Fruit fly (Drosophila melanogaster) whole organism, adult: ENCODE data around the gene mtg.

Experiments used
- CG11617 ChIP-seq: fragments of 200-800 bp; sonication (Bioruptor generic); optimal IDR thresholded peaks from 2 replicates; lab custom pipeline; 2017; ENCODE audit warnings: mild to moderate bottlenecking, missing biosample characterization, missing genetic modification reagents, missing genetic modification characterization
- CG12768 ChIP-seq: fragments of 200-800 bp; sonication (Bioruptor generic); optimal IDR thresholded peaks from 2 replicates; lab custom pipeline; 2017; ENCODE audit warnings: missing biosample characterization, missing genetic modification characterization, mild to moderate bottlenecking, moderate library complexity, missing genetic modification reagents
- CG14711 ChIP-seq: fragments of 200-800 bp; sonication (Bioruptor generic); optimal IDR thresholded peaks from 2 replicates; lab custom pipeline; 2018; ENCODE audit warnings: missing biosample characterization, mild to moderate bottlenecking, missing genetic modification characterization, moderate library complexity
- CG1620 ChIP-seq: fragments of 200-800 bp; sonication (Bioruptor generic); optimal IDR thresholded peaks from 2 replicates; lab custom pipeline; 2016; ENCODE audit warnings: missing biosample characterization, missing genetic modification characterization
- CG33017 ChIP-seq: fragments of 200-800 bp; sonication (Bioruptor generic); optimal IDR thresholded peaks from 2 replicates; lab custom pipeline; 2018; ENCODE audit warnings: missing biosample characterization, mild to moderate bottlenecking, missing genetic modification characterization, moderate library complexity
- CG5204 ChIP-seq: fragments of 200-800 bp; sonication (Bioruptor generic); optimal IDR thresholded peaks from 2 replicates; lab custom pipeline; 2016; ENCODE audit warnings: missing biosample characterization, missing genetic modification characterization
- CG7045 ChIP-seq: fragments of 200-800 bp; sonication (Bioruptor generic); optimal IDR thresholded peaks from 2 replicates; lab custom pipeline; 2017; ENCODE audit warnings: missing biosample characterization, mild to moderate bottlenecking, missing genetic modification characterization
- CG7101 ChIP-seq: fragments of 200-800 bp; sonication (Bioruptor generic); optimal IDR thresholded peaks from 2 replicates; lab custom pipeline; 2018; ENCODE audit warnings: missing biosample characterization, mild to moderate bottlenecking, missing genetic modification characterization, moderate library complexity
- Clk ChIP-seq: fragments of 200-800 bp; sonication (Bioruptor generic); optimal IDR thresholded peaks from 2 replicates; lab custom pipeline; 2017; ENCODE audit warnings: missing biosample characterization, missing genetic modification characterization
- Crg-1 ChIP-seq: fragments of 200-800 bp; sonication (Bioruptor generic); optimal IDR thresholded peaks from 2 replicates; lab custom pipeline; 2016; ENCODE audit warnings: missing biosample characterization, missing genetic modification characterization
- Hr96 ChIP-seq: fragments of 200-800 bp; sonication (Bioruptor generic); optimal IDR thresholded peaks from 2 replicates; lab custom pipeline; 2016; ENCODE audit warnings: missing biosample characterization, missing genetic modification characterization
- Mnt ChIP-seq: fragments of 200-800 bp; sonication (Bioruptor generic); optimal IDR thresholded peaks from 2 replicates; lab custom pipeline; 2016; ENCODE audit warnings: missing biosample characterization, mild to moderate bottlenecking, missing genetic modification characterization
- bab1 ChIP-seq: fragments of 200-800 bp; sonication (Bioruptor generic); optimal IDR thresholded peaks from 3 replicates; lab custom pipeline; 2019; ENCODE audit warnings: missing biosample characterization, mild to moderate bottlenecking, missing genetic modification characterization, moderate library complexity
- cic ChIP-seq: fragments of 200-800 bp; sonication (Bioruptor generic); optimal IDR thresholded peaks from 2 replicates; lab custom pipeline; 2017; ENCODE audit warnings: missing biosample characterization, mild to moderate bottlenecking, missing genetic modification characterization, moderate library complexity
- cnc ChIP-seq, 2 experiments: fragments of >200 bp; optimal IDR thresholded peaks; 2 replicates each; lab custom pipeline; 2017
- kay ChIP-seq: fragments of 200-800 bp; sonication (Bioruptor generic); peaks from one replicate; lab custom pipeline; 2016; ENCODE audit warnings: missing biosample characterization, missing genetic modification characterization, borderline replicate concordance
- ovo ChIP-seq: fragments of 200-800 bp; sonication (Bioruptor generic); optimal IDR thresholded peaks from 2 replicates; lab custom pipeline; 2016; ENCODE audit warnings: missing biosample characterization, missing genetic modification characterization
- pad ChIP-seq: fragments of 200-800 bp; sonication (Bioruptor generic); optimal IDR thresholded peaks from 3 replicates; lab custom pipeline; 2017; ENCODE audit warnings: missing biosample characterization, missing genetic modification characterization, mild to moderate bottlenecking, moderate library complexity, missing genetic modification reagents
- tj ChIP-seq: fragments of 200-800 bp; sonication (Bioruptor generic); optimal IDR thresholded peaks from 3 replicates; lab custom pipeline; 2017; ENCODE audit warnings: missing biosample characterization, mild to moderate bottlenecking, missing genetic modification characterization, moderate library complexity
- toe ChIP-seq: fragments of 200-800 bp; sonication (Bioruptor generic); optimal IDR thresholded peaks from 2 replicates; lab custom pipeline; 2016; ENCODE audit warnings: missing biosample characterization, missing genetic modification characterization

The mtg gene

DNA sequence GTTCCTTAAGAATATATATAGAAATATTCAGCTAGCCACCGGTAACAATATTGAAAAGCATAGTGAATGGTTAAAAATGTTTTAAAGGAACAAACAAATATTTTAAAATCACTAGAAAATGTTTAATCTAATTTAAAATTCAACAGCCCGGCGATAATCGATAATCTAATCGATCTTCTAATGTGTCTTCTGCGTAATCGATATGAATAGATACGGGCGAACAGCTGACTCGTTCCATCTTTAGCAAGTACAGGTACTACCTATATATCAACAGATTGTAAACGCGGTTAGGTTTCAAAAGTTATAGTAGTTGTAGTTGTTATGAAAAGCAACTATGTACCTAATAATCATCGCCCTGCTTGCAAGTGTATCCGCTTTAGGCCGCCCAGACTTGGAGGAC lies 32.6 kb upstream of the mtg start, which contains the start of gene CG7800:
Gene CG7800, plus strand, starts transcription at position 231 of the 400 bp plus-strand sequence.
- TF ChIP-seq CG33017 (tag; lab: Kevin White, UChicago), result no peak
- TF ChIP-seq CG7101, result no peak
- TF ChIP-seq kay (GFP tag; lab: Kevin White, UChicago), result no peak
- no peak for TF ChIP-seq Mnt
- TF ChIP-seq Crg-1 (GFP tag; lab: Kevin White, UChicago), result no peak
- TF ChIP-seq CG12768 (GFP tag; lab: Kevin White, UChicago), result no peak
- TF ChIP-seq tj (GFP tag; lab: Kevin White, UChicago), result no peak
- no peak for TF ChIP-seq cic (GFP tag; lab: Kevin White, UChicago)
- no peak for TF ChIP-seq Clk (GFP tag; lab: Kevin White, UChicago)
- no peak for TF ChIP-seq CG1620
- TF ChIP-seq CG14711 (tag; lab: Kevin White, UChicago), result no peak
- TF ChIP-seq CG11617 (GFP tag; lab: Kevin White, UChicago), result no peak
- no peak for TF ChIP-seq toe (GFP tag; lab: Kevin White, UChicago)
- TF ChIP-seq ovo, result no peak
- TF ChIP-seq CG5204, result no peak
- TF ChIP-seq bab1 (GFP tag; lab: Kevin White, UChicago), result no peak

dm6 chr3R:8219891-8220290 lies 30.4 kb upstream of the mtg start, which contains the start of gene CG18249:
Gene CG18249, plus strand, starts transcription at chr3R:8220146.
- TF ChIP-seq pad, result peak; percentile 4
- TF ChIP-seq cic (GFP tag; lab: Kevin White, UChicago), result peak; percentile 85
- no peak for TF ChIP-seq CG11617 (GFP tag; lab: Kevin White, UChicago)
- no peak for TF ChIP-seq Hr96

dm6 chr3R:8223074-8223597 lies 27.2 kb upstream of the mtg start:
- TF ChIP-seq tj (GFP tag; lab: Kevin White, UChicago), result no peak
- no peak for TF ChIP-seq CG11617 (GFP tag; lab: Kevin White, UChicago)
- TF ChIP-seq CG14711 (tag; lab: Kevin White, UChicago), result no peak
- no peak for TF ChIP-seq CG33017 (tag; lab: Kevin White, UChicago)
- TF ChIP-seq ovo, result no peak
- no peak for TF ChIP-seq cnc (optimal IDR thresholded peaks at IDR 0.05; lab: Kevin White, UChicago)
- TF ChIP-seq CG1620, result no peak
- TF ChIP-seq Hr96, result no peak
- no peak for TF ChIP-seq CG7045 (GFP tag; lab: Kevin White, UChicago)

DNA sequence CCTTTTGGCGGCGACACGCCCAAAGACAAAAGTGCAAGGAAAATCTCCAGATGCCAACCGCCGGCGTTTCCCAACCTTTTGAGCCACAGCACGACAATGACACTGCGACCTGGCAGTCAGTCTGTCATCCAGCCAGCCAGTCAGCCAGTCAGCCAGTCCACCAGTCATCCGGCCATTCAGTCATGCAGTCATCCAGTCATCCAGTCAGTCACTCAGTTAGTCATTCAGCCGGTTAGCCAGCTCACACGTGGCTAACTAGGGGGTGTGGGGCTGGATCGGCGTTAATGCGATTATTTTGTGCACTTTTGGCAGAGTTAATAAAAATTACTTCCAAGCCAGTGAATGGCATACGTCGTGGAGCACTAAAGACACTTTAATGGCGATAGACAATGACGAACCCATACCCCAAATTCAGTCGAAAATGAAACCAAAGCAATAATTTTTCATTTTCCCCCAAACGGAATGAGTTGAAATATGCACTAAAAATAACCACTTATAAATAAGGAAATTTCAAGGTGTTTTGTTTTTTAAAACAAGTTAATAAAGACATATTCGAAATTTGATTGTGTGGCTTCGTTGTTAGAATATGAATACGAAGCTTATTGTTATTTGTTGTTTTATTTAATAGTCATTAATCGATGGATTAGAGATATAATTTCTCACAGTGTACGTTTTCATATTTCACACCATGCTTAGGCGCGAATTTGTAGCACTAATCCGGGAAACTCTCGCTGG lies 25.4 kb upstream of the mtg start:
- no peak for TF ChIP-seq toe (GFP tag; lab: Kevin White, UChicago)
- no peak for TF ChIP-seq cnc (optimal IDR thresholded peaks at IDR 0.05; lab: Kevin White, UChicago)
- no peak for TF ChIP-seq CG33017 (tag; lab: Kevin White, UChicago)
- no peak for TF ChIP-seq CG14711 (tag; lab: Kevin White, UChicago)

dm6 chr3R:8225461-8225971 lies 24.8 kb upstream of the mtg start:
- TF ChIP-seq Hr96 (no peak), CG12768 (GFP tag; lab: Kevin White, UChicago) (no peak), toe (GFP tag; lab: Kevin White, UChicago) (no peak), Clk (GFP tag; lab: Kevin White, UChicago) (no peak), kay (GFP tag; lab: Kevin White, UChicago) (no peak), bab1 (GFP tag; lab: Kevin White, UChicago) (no peak), CG1620 (no peak), CG7101 (no peak)

DNA sequence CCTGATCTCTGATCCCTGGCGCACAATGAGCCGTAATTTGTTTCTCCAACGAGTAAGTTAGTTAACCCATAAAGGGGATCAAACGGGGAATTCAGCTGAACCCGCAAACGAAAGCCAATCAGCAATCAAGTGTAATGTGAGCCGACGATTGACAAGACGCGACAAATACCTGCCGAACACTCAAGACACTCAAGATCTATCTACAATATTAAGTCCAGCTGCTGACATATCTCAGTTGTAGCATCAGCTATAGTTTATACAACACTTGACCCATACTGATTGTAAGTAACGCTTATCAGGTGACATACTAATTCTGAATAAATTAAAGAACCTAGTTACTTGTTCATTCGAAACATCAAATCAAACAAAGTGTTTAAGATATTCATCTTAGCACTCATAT lies 23.0 kb upstream of the mtg start:
- no peak for TF ChIP-seq cic (GFP tag; lab: Kevin White, UChicago)
- no peak for TF ChIP-seq CG7045 (GFP tag; lab: Kevin White, UChicago)
- no peak for TF ChIP-seq ovo
- TF ChIP-seq kay (GFP tag; lab: Kevin White, UChicago), result no peak
- no peak for TF ChIP-seq cnc (optimal IDR thresholded peaks at IDR 0.05; lab: Kevin White, UChicago)
- TF ChIP-seq Hr96, result no peak
- TF ChIP-seq bab1 (GFP tag; lab: Kevin White, UChicago), result no peak

DNA sequence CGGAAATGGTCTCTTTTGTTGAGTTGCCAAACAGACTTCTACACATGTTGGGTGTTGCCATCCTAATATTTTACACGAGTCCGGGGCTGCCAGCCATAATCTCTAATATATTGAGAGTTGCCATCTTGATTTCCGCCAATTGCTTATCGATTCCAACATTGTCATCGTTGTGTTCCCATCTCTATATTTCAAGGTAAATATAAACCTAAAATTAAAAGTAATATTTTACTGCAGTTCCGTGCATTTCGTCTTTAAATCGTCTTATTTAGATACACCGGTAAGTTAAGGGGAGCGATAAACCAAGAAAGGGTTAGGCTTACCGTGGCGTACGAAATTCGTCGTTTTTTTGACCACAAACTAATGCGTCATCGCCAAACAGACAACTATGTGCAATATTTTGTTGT lies 16.9 kb upstream of the mtg start, which contains the start of gene PolI:
Gene PolI, plus strand, starts transcription at position 138 of the 404 bp plus-strand sequence.
- TF ChIP-seq Crg-1 (GFP tag; lab: Kevin White, UChicago), result no peak
- TF ChIP-seq cic (GFP tag; lab: Kevin White, UChicago), result no peak
- TF ChIP-seq CG7101, result peak; percentile 9
- TF ChIP-seq cnc (optimal IDR thresholded peaks at IDR 0.05; lab: Kevin White, UChicago), result no peak
- TF ChIP-seq Mnt, result peak; percentile 48
- TF ChIP-seq bab1 (GFP tag; lab: Kevin White, UChicago), result peak; percentile 33
- TF ChIP-seq Hr96, result peak; percentile 9
- peak; percentile 48 for TF ChIP-seq CG1620
- TF ChIP-seq CG5204, result peak; percentile 12
- peak; percentile 56 for TF ChIP-seq toe (GFP tag; lab: Kevin White, UChicago)
- peak; percentile 16 for TF ChIP-seq ovo
- TF ChIP-seq CG11617 (GFP tag; lab: Kevin White, UChicago), result no peak
- peak; percentile 20 for TF ChIP-seq pad
- TF ChIP-seq CG33017 (tag; lab: Kevin White, UChicago), result no peak
- TF ChIP-seq CG7045 (GFP tag; lab: Kevin White, UChicago), result peak; percentile 8
- TF ChIP-seq CG12768 (GFP tag; lab: Kevin White, UChicago), result no peak
- no peak for TF ChIP-seq CG14711 (tag; lab: Kevin White, UChicago)
- TF ChIP-seq kay (GFP tag; lab: Kevin White, UChicago), result peak; percentile 94
- no peak for TF ChIP-seq Clk (GFP tag; lab: Kevin White, UChicago)
- TF ChIP-seq tj (GFP tag; lab: Kevin White, UChicago), result no peak
